Worm (Caenorhabditis elegans): Measurements from ENCODE around the gene srlf-24.

DNA sequence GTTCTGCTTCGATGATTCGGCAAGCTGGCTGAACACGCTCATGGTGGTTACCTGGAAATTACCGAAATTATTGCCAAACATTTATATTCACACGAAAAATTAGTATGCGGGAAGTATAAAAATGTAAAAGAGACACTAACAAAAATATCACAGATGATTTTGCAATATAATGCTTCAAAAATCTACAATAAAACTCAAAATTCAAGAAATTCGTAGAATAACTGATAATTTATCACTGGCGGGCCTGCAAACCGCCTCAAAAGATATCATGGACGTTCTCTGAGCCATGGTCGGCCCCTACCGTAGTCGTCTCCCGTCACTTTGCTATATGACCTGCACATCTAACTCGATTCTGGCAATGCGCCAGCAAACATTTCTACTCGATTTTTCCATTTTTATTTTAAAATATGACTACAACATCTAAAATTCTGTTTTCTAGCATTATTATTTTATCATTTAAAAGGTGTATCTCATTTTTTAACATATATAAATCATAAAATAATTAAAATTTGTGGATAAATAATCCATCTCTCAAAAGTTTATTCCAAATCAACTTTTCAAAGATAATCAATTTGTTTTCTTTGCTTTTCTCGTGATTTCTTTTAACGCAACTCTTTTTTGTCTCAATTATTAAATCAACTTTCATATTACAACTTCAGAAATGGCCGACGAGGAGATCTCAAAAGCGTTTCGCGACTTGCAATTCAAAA lies 44.0 kb upstream of the srlf-24 start, which contains the start of the genes F01G4.6 and pfd-1:
- TF ChIP-seq ztf-11 (tag; optimal IDR thresholded peaks at IDR 0.05), result no peak
- no peak for TF ChIP-seq elt-1 (tag; optimal IDR thresholded peaks at IDR 0.05)
- TF ChIP-seq zag-1 (tag; optimal IDR thresholded peaks at IDR 0.05), result peak; percentile 98
- peak; percentile 53 for TF ChIP-seq R02D3.7 (tag; optimal IDR thresholded peaks at IDR 0.05)
- TF ChIP-seq lin-39 (tag; optimal IDR thresholded peaks at IDR 0.05), result no peak
- peak; percentile 36 for TF ChIP-seq ama-1 (optimal IDR thresholded peaks at IDR 0.05)
- peak; percentile 97 to 99 for TF ChIP-seq lsy-2 (tag; optimal IDR thresholded peaks at IDR 0.05)
- TF ChIP-seq snpc-4 (tag; optimal IDR thresholded peaks at IDR 0.05), result peak; percentile 72
- peak; percentile 62 for TF ChIP-seq skn-1 (tag; optimal IDR thresholded peaks at IDR 0.05)
- no peak for TF ChIP-seq elt-3 (tag; optimal IDR thresholded peaks at IDR 0.05)
- TF ChIP-seq nhr-77 (tag; optimal IDR thresholded peaks at IDR 0.05), result no peak

Measured in whole organism, L2 larva.